Comparison of ENCODE assay signal across 1 fruit fly cellular context in the genomic region with DNA sequence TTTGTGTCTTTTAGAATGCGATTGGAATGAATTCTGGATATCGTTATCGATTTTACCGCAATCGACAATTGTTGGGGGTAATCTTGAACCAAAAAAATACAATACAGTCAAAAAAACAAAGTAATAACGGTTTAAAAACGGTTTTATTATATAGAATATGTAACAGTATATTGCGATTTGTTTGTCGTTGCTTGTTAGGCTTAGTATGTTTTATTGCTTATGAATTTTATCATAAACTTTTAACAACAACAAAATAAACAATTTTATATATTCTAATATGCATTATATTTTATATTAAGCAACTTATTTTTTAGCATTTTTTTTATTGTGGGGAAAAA.
TF ChIP-seq lines count a peak whose summit lies in the region.

A gene (minus strand): TSS at position 38 of the 338 bp plus-strand sequence.

TF ChIP-seq in whole organism, embryonic, 481 proteins besides CTCF, POLR2A, EP300 and RAD21 (continued from another document):
- TF ChIP-seq ci (GFP tag; IDR thresholded peaks at IDR 0.05; lab: Robert Waterston, UW): peak; percentile 83; the same call in 1 of the 3 replicates
- TF ChIP-seq her (GFP tag; optimal IDR thresholded peaks at IDR 0.05; lab: Kevin White, UChicago): no peak
- TF ChIP-seq nerfin-2 (GFP tag; IDR thresholded peaks at IDR 0.05; lab: Robert Waterston, UW; ENCODE audit: partially characterized antibody): no peak
- TF ChIP-seq CG11723 (GFP tag; optimal IDR thresholded peaks at IDR 0.05; lab: Kevin White, UChicago): no peak
- peak; percentile 25 for TF ChIP-seq Ets97D (GFP tag; optimal IDR thresholded peaks at IDR 0.05; lab: Kevin White, UChicago)
- no peak for TF ChIP-seq tll (GFP tag; optimal IDR thresholded peaks at IDR 0.05; lab: Kevin White, UChicago)
- TF ChIP-seq Nf-YB (GFP tag; optimal IDR thresholded peaks at IDR 0.05; lab: Kevin White, UChicago): peak; percentile 66
- no peak for TF ChIP-seq bbx (GFP tag; IDR thresholded peaks at IDR 0.05; lab: Robert Waterston, UW; ENCODE audit: partially characterized antibody)
- no peak for TF ChIP-seq kah (GFP tag; optimal IDR thresholded peaks at IDR 0.05; lab: Kevin White, UChicago)
- TF ChIP-seq lbe (GFP tag; optimal IDR thresholded peaks at IDR 0.05; lab: Kevin White, UChicago): no peak
- peak; percentile 57 for TF ChIP-seq Sox100B (GFP tag; optimal IDR thresholded peaks at IDR 0.05; lab: Kevin White, UChicago)
- no peak for TF ChIP-seq Doc3 (GFP tag; IDR thresholded peaks at IDR 0.05; lab: Robert Waterston, UW; ENCODE audit: partially characterized antibody)
- no peak for TF ChIP-seq jing (GFP tag; optimal IDR thresholded peaks at IDR 0.05; lab: Kevin White, UChicago)
- peak; percentile 78 for TF ChIP-seq grau (tag; optimal IDR thresholded peaks at IDR 0.05; lab: Kevin White, UChicago)
- no peak for TF ChIP-seq Atf-2 (GFP tag; optimal IDR thresholded peaks at IDR 0.05; lab: Kevin White, UChicago)
- no peak for TF ChIP-seq psq (GFP tag; optimal IDR thresholded peaks at IDR 0.05; lab: Kevin White, UChicago)
- no peak for TF ChIP-seq D19B (GFP tag; optimal IDR thresholded peaks at IDR 0.05; lab: Kevin White, UChicago)
- TF ChIP-seq stwl (tag; optimal IDR thresholded peaks at IDR 0.05; lab: Kevin White, UChicago): peak; percentile 67
- TF ChIP-seq ttk (GFP tag; IDR thresholded peaks at IDR 0.05; lab: Robert Waterston, UW): no peak
- TF ChIP-seq kay (GFP tag; optimal IDR thresholded peaks at IDR 0.05; lab: Kevin White, UChicago): peak; percentile 28
